Fruit fly (Drosophila melanogaster) whole organism, embryonic: Measurements from ENCODE around the gene Alg2.

Experiments used
- Bgb ChIP-seq: fragments of 200-800 bp; sonication (Bioruptor generic); IDR thresholded peaks from 2 replicates; pipeline ENCODE4 v1.3.6; 2022; ENCODE audit warnings: missing biosample characterization, missing genetic modification characterization; ENCODE audit not compliant: partially characterized antibody
- CG10543 ChIP-seq: fragments of 200-800 bp; sonication (Bioruptor generic); optimal IDR thresholded peaks from 3 replicates; lab custom pipeline; 2017; ENCODE audit warnings: missing biosample characterization, mild to moderate bottlenecking, missing genetic modification characterization, moderate library complexity
- CG10979 ChIP-seq: fragments of 200-800 bp; sonication (Bioruptor generic); optimal IDR thresholded peaks from 2 replicates; lab custom pipeline; 2018; ENCODE audit warnings: missing biosample characterization, mild to moderate bottlenecking, missing genetic modification characterization, moderate library complexity
- CG11695 ChIP-seq: fragments of 200-800 bp; sonication (Bioruptor generic); IDR thresholded peaks from 3 replicates; pipeline ENCODE4 v1.3.6; 2022; ENCODE audit warnings: missing biosample characterization, missing genetic modification characterization
- CG12744 ChIP-seq: fragments of 200-800 bp; sonication (Bioruptor generic); optimal IDR thresholded peaks from 2 replicates; lab custom pipeline; 2016; ENCODE audit warnings: missing biosample characterization, missing genetic modification characterization
- CG13775 ChIP-seq: fragments of 200-800 bp; sonication (Bioruptor generic); optimal IDR thresholded peaks from 3 replicates; lab custom pipeline; 2017; ENCODE audit warnings: missing biosample characterization, mild to moderate bottlenecking, missing genetic modification characterization
- CG14014 ChIP-seq: fragments of 200-800 bp; sonication (Bioruptor generic); IDR thresholded peaks from 2 replicates; pipeline ENCODE4 v1.3.6; 2022; ENCODE audit warnings: missing biosample characterization, missing genetic modification characterization
- CG14860 ChIP-seq: fragments of 200-800 bp; sonication (Bioruptor generic); IDR thresholded peaks from 3 replicates; pipeline ENCODE4 v1.3.6; 2022; ENCODE audit warnings: missing biosample characterization, missing genetic modification characterization; ENCODE audit not compliant: partially characterized antibody
- CG15601 ChIP-seq: fragments of 200-800 bp; sonication (Bioruptor generic); optimal IDR thresholded peaks from 3 replicates; lab custom pipeline; 2019; ENCODE audit warnings: missing biosample characterization, mild to moderate bottlenecking, missing genetic modification characterization, moderate library complexity
- CG16813 ChIP-seq: fragments of 200-800 bp; sonication (Bioruptor generic); IDR thresholded peaks from 3 replicates; pipeline ENCODE4 v1.3.6; 2022; ENCODE audit warnings: missing biosample characterization, missing genetic modification characterization; ENCODE audit not compliant: partially characterized antibody
- CG2116 ChIP-seq: fragments of 200-800 bp; sonication (Bioruptor generic); optimal IDR thresholded peaks from 3 replicates; lab custom pipeline; 2018; ENCODE audit warnings: missing biosample characterization, mild to moderate bottlenecking, missing genetic modification characterization
- CG3281 ChIP-seq: fragments of 200-800 bp; sonication (Bioruptor generic); optimal IDR thresholded peaks from 3 replicates; lab custom pipeline; 2017; ENCODE audit warnings: missing biosample characterization, mild to moderate bottlenecking, missing genetic modification characterization
- CG34376 ChIP-seq: fragments of 200-800 bp; sonication (Bioruptor generic); optimal IDR thresholded peaks from 2 replicates; lab custom pipeline; 2018; ENCODE audit warnings: missing biosample characterization, mild to moderate bottlenecking, missing genetic modification characterization
- CG42726 ChIP-seq: fragments of 200-800 bp; sonication (Bioruptor generic); IDR thresholded peaks from 2 replicates; pipeline ENCODE4 v1.3.6; 2022; ENCODE audit warnings: missing biosample characterization, missing genetic modification characterization; ENCODE audit not compliant: partially characterized antibody
- CG4282 ChIP-seq: fragments of 200-800 bp; sonication (Bioruptor generic); optimal IDR thresholded peaks from 2 replicates; lab custom pipeline; 2016; ENCODE audit warnings: missing biosample characterization, missing genetic modification characterization
- CG4360 ChIP-seq: fragments of 200-800 bp; sonication (Bioruptor generic); IDR thresholded peaks from 2 replicates; pipeline ENCODE4 v1.3.6; 2022; ENCODE audit warnings: missing biosample characterization, missing genetic modification characterization
- Dbx ChIP-seq: fragments of 200-800 bp; sonication (Bioruptor generic); IDR thresholded peaks from 3 replicates; pipeline ENCODE4 v1.3.6; 2022; ENCODE audit warnings: missing biosample characterization, missing genetic modification characterization
- Dip3 ChIP-seq: fragments of 200-800 bp; sonication (Bioruptor generic); optimal IDR thresholded peaks from 3 replicates; lab custom pipeline; 2016; ENCODE audit warnings: missing biosample characterization, missing genetic modification characterization
- Dll ChIP-seq: fragments of 200-800 bp; sonication (Bioruptor generic); IDR thresholded peaks from 4 replicates; pipeline ENCODE4 v1.3.6; 2022; ENCODE audit warnings: missing biosample characterization, missing genetic modification characterization; ENCODE audit not compliant: partially characterized antibody
- Dref ChIP-seq: fragments of 200-800 bp; sonication (Bioruptor generic); IDR thresholded peaks from 2 replicates; pipeline ENCODE4 v1.3.6; 2022; ENCODE audit warnings: missing biosample characterization, missing genetic modification characterization
- Hr78 ChIP-seq, 2 experiments: fragments of 200-800 bp in 1 of 2; fragments of >200 bp in 1 of 2; sonication (Bioruptor generic) in 1 of 2; optimal IDR thresholded peaks; 2 replicates each; lab custom pipeline; 2017 to 2019; ENCODE audit warnings: missing biosample characterization in 2 of 2, missing genetic modification characterization in 2 of 2, mild to moderate bottlenecking in 1 of 2, moderate library complexity in 1 of 2
- MBD-R2 ChIP-seq: fragments of 200-800 bp; sonication (Bioruptor generic); IDR thresholded peaks from 2 replicates; pipeline ENCODE4 v1.3.6; 2022; ENCODE audit warnings: missing biosample characterization, missing genetic modification characterization
- Max ChIP-seq: fragments of 200-800 bp; sonication (Bioruptor generic); optimal IDR thresholded peaks from 2 replicates; lab custom pipeline; 2016; ENCODE audit warnings: missing biosample characterization, mild to moderate bottlenecking, missing genetic modification characterization
- Rx ChIP-seq: fragments of 200-800 bp; sonication (Bioruptor generic); IDR thresholded peaks from 2 replicates; pipeline ENCODE4 v1.3.6; 2022; ENCODE audit warnings: missing biosample characterization, missing genetic modification characterization
- bbx ChIP-seq: fragments of 200-800 bp; sonication (Bioruptor generic); IDR thresholded peaks from 2 replicates; pipeline ENCODE4 v1.3.6; 2022; ENCODE audit warnings: missing biosample characterization, missing genetic modification characterization; ENCODE audit not compliant: partially characterized antibody
- bowl ChIP-seq: fragments of 200-800 bp; sonication (Bioruptor generic); IDR thresholded peaks from 2 replicates; pipeline ENCODE4 v1.3.6; 2022; ENCODE audit warnings: missing biosample characterization, missing genetic modification characterization
- ci ChIP-seq: fragments of 200-800 bp; sonication (Bioruptor generic); IDR thresholded peaks from 3 replicates; pipeline ENCODE4 v1.3.6; 2022; ENCODE audit warnings: missing biosample characterization, missing genetic modification characterization
- crol ChIP-seq: fragments of 200-800 bp; sonication (Bioruptor generic); IDR thresholded peaks from 2 replicates; pipeline ENCODE4 v1.3.6; 2022; ENCODE audit warnings: missing biosample characterization, missing genetic modification characterization
- crp ChIP-seq, 2 experiments: fragments of 200-800 bp; sonication (Bioruptor generic); optimal IDR thresholded peaks; 2 replicates in 1 of 2; 3 replicates in 1 of 2; lab custom pipeline; 2017; ENCODE audit warnings: missing biosample characterization in 2 of 2, missing genetic modification characterization in 2 of 2, mild to moderate bottlenecking in 1 of 2, moderate library complexity in 1 of 2
- dati ChIP-seq: fragments of 200-800 bp; sonication (Bioruptor generic); IDR thresholded peaks from 2 replicates; pipeline ENCODE4 v1.3.6; 2022; ENCODE audit warnings: missing biosample characterization, missing genetic modification characterization
- disco-r ChIP-seq: fragments of 200-800 bp; sonication (Bioruptor generic); optimal IDR thresholded peaks from 2 replicates; lab custom pipeline; 2016; ENCODE audit warnings: missing biosample characterization, missing genetic modification characterization
- ewg ChIP-seq: fragments of 200-800 bp; sonication (Bioruptor generic); optimal IDR thresholded peaks from 3 replicates; lab custom pipeline; 2017; ENCODE audit warnings: mild to moderate bottlenecking, missing biosample characterization, missing genetic modification reagents, missing genetic modification characterization
- gcm2 ChIP-seq: fragments of 200-800 bp; sonication (Bioruptor generic); optimal IDR thresholded peaks from 2 replicates; lab custom pipeline; 2016; ENCODE audit warnings: missing biosample characterization, missing genetic modification characterization
- hb ChIP-seq: fragments of 200-800 bp; sonication (Bioruptor generic); IDR thresholded peaks from 3 replicates; pipeline ENCODE4 v1.3.6; 2022; ENCODE audit warnings: missing biosample characterization, missing genetic modification characterization; ENCODE audit not compliant: partially characterized antibody
- hth ChIP-seq: fragments of >200 bp; optimal IDR thresholded peaks from 2 replicates; lab custom pipeline; 2017; ENCODE audit warnings: inconsistent platforms
- inv ChIP-seq: fragments of 200-800 bp; sonication (Bioruptor generic); IDR thresholded peaks from 2 replicates; pipeline ENCODE4 v1.3.6; 2022; ENCODE audit warnings: missing biosample characterization, missing genetic modification characterization; ENCODE audit not compliant: partially characterized antibody
- knrl ChIP-seq: fragments of 200-800 bp; sonication (Bioruptor generic); IDR thresholded peaks from 3 replicates; pipeline ENCODE4 v1.3.6; 2022; ENCODE audit warnings: missing biosample characterization, missing genetic modification characterization; ENCODE audit not compliant: partially characterized antibody
- lab ChIP-seq: fragments of 200-800 bp; sonication (Bioruptor generic); optimal IDR thresholded peaks from 3 replicates; lab custom pipeline; 2017; ENCODE audit warnings: missing biosample characterization, missing genetic modification characterization, mild to moderate bottlenecking, moderate library complexity, missing genetic modification reagents
- mam ChIP-seq: fragments of 200-800 bp; sonication (Bioruptor generic); optimal IDR thresholded peaks from 3 replicates; lab custom pipeline; 2016; ENCODE audit warnings: missing biosample characterization, missing genetic modification characterization
- nom ChIP-seq: fragments of 200-800 bp; sonication (Bioruptor generic); optimal IDR thresholded peaks from 2 replicates; lab custom pipeline; 2017; ENCODE audit warnings: missing biosample characterization, missing genetic modification characterization, mild to moderate bottlenecking, moderate library complexity, missing genetic modification reagents
- pan ChIP-seq, 4 experiments: fragments of >200 bp in 3 of 4; fragments of 200-800 bp in 1 of 4; sonication (Bioruptor generic) in 1 of 4; optimal IDR thresholded peaks in 3 of 4; IDR thresholded peaks in 1 of 4; 2 replicates each; pipeline versions ENCODE4 v1.3.6 to Lab custom; 2017 to 2022; ENCODE audit warnings: missing biosample characterization in 2 of 4, missing genetic modification characterization in 2 of 4, mixed read lengths in 1 of 4
- ranshi ChIP-seq: fragments of 200-800 bp; sonication (Bioruptor generic); IDR thresholded peaks from 2 replicates; pipeline ENCODE4 v1.3.6; 2022; ENCODE audit warnings: missing biosample characterization, missing genetic modification characterization
- tna ChIP-seq: fragments of 200-800 bp; sonication (Bioruptor generic); IDR thresholded peaks from 2 replicates; pipeline ENCODE4 v1.3.6; 2022; ENCODE audit warnings: missing biosample characterization, missing genetic modification characterization; ENCODE audit not compliant: partially characterized antibody
- trh ChIP-seq: fragments of 200-800 bp; sonication (Bioruptor generic); optimal IDR thresholded peaks from 2 replicates; lab custom pipeline; 2016; ENCODE audit warnings: missing biosample characterization, missing genetic modification characterization
- unc-4 ChIP-seq: fragments of 200-800 bp; sonication (Bioruptor generic); IDR thresholded peaks from 2 replicates; pipeline ENCODE4 v1.3.6; 2022; ENCODE audit warnings: missing biosample characterization, missing genetic modification characterization; ENCODE audit not compliant: partially characterized antibody
- vnd ChIP-seq: fragments of 200-800 bp; sonication (Bioruptor generic); IDR thresholded peaks from 3 replicates; pipeline ENCODE4 v1.3.6; 2022; ENCODE audit warnings: missing biosample characterization, missing genetic modification characterization; ENCODE audit not compliant: partially characterized antibody
- zen2 ChIP-seq: fragments of 200-800 bp; sonication (Bioruptor generic); IDR thresholded peaks from 3 replicates; pipeline ENCODE4 v1.3.6; 2022; ENCODE audit warnings: missing biosample characterization, missing genetic modification characterization; ENCODE audit not compliant: partially characterized antibody
- zfh1 ChIP-seq: fragments of 200-800 bp; sonication (Bioruptor generic); IDR thresholded peaks from 3 replicates; pipeline ENCODE4 v1.3.6; 2022; ENCODE audit warnings: missing biosample characterization, missing genetic modification characterization

Alg2 gene

DNA sequence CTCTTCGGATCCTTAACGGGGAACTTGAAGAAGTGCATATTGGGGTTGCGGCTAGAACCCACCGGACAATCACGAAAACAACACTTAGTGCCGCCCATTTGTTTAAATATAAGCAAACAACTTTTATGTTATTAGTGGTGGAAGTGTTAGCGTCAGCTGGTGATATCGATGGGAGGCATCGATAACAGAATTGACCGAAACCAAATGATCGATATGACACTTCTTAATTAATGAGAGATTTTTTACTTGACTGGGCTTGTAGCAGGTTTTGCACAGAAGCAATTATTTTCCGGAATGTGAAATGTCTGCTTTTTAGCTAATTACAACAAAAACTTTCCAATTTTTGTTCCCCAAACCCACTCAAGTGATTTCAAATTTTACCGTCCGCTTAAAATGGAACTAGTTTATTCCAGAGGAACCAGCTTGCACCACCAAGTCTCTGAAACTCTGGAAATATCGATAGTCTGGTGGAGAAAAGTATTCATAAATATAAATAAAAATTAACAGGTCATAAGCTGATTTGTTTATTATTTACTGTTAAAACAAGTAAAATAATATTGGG is 48.8 kb downstream of the Alg2 start, which contains the start of gene CG14965 (continued):
- TF ChIP-seq CG3281 (GFP tag; lab: Kevin White, UChicago) (no peak), knrl (GFP tag; lab: Robert Waterston, UW) (peak; percentile 91), bowl (no peak), mam (GFP tag; lab: Kevin White, UChicago) (peak; percentile 13), Rx (no peak), CG14014 (GFP tag; lab: Robert Waterston, UW) (no peak), CG11695 (GFP tag; lab: Robert Waterston, UW) (no peak), hth (no peak), zfh1 (GFP tag; lab: Robert Waterston, UW) (no peak), nom (GFP tag; lab: Kevin White, UChicago) (no peak), CG10543 (GFP tag; lab: Kevin White, UChicago) (no peak), CG16813 (GFP tag; lab: Robert Waterston, UW) (peak; percentile 90), CG14860 (GFP tag; lab: Robert Waterston, UW) (peak; percentile 87), CG12744 (GFP tag; lab: Kevin White, UChicago) (no peak), CG4360 (no peak), crol (no peak), Dip3 (GFP tag; lab: Kevin White, UChicago) (no peak), bbx (GFP tag; lab: Robert Waterston, UW) (peak; percentile 79), MBD-R2 (GFP tag; lab: Robert Waterston, UW) (peak; percentile 62), ewg (GFP tag; lab: Kevin White, UChicago) (no peak), inv (peak; percentile 86), CG4282 (GFP tag; lab: Kevin White, UChicago) (no peak), trh (GFP tag; lab: Kevin White, UChicago) (no peak), ci (no peak), Hr78 (GFP tag; optimal IDR thresholded peaks at IDR 0.05; lab: Kevin White, UChicago) (no peak), CG2116 (peak; percentile 80), zen2 (GFP tag; lab: Robert Waterston, UW) (peak; percentile 56; the same call in 1 of the 3 replicates), CG13775 (GFP tag; lab: Kevin White, UChicago) (no peak), unc-4 (GFP tag; lab: Robert Waterston, UW) (peak; percentile 95), Bgb (GFP tag; lab: Robert Waterston, UW) (peak; percentile 89), gcm2 (no peak), crp (GFP tag; optimal IDR thresholded peaks at IDR 0.05; lab: Kevin White, UChicago) (peak in 1 of 2 experiments; percentile 81), Dll (GFP tag; lab: Robert Waterston, UW) (peak; percentile 97), dati (GFP tag; lab: Robert Waterston, UW) (no peak), disco-r (GFP tag; lab: Kevin White, UChicago) (no peak), CG34376 (GFP tag; lab: Kevin White, UChicago) (no peak), hb (GFP tag; lab: Robert Waterston, UW) (peak; percentile 87), CG42726 (GFP tag; lab: Robert Waterston, UW) (peak; percentile 27; the same call in 1 of the 2 replicates), Dref (peak; percentile 84), pan (optimal IDR thresholded peaks at IDR 0.05; lab: Kevin White, UChicago) (no peak), pan (GFP tag; optimal IDR thresholded peaks at IDR 0.05 in 1 of 2, IDR thresholded peaks at IDR 0.05 in 1 of 2) (no peak), vnd (peak; percentile 87), Max (GFP tag; lab: Kevin White, UChicago) (no peak), CG15601 (tag; lab: Kevin White, UChicago) (no peak), Dbx (GFP tag; lab: Robert Waterston, UW) (no peak), lab (GFP tag; lab: Kevin White, UChicago) (no peak), CG10979 (tag; lab: Kevin White, UChicago) (no peak), ranshi (no peak), tna (GFP tag; lab: Robert Waterston, UW) (peak; percentile 78)
